Worm (Caenorhabditis elegans): ENCODE results near the gene madf-11.

ce11 chrIII:5552072-5552667, 51.1 kb downstream of the madf-11 start, which contains the start of gene F09F7.6:
- TF ChIP-seq nhr-25 (tag; optimal IDR thresholded peaks at IDR 0.05) (peak; percentile 79), nhr-12 (tag; optimal IDR thresholded peaks at IDR 0.05) (no peak), unc-62 (GFP tag; optimal IDR thresholded peaks at IDR 0.05) (no peak), R02D3.7 (tag; optimal IDR thresholded peaks at IDR 0.05) (no peak), snpc-4 (tag; optimal IDR thresholded peaks at IDR 0.05) (no peak), lin-13 (GFP tag; optimal IDR thresholded peaks at IDR 0.05) (no peak), egl-27 (tag; optimal IDR thresholded peaks at IDR 0.05) (no peak), elt-3 (tag; optimal IDR thresholded peaks at IDR 0.05) (no peak), ama-1 (optimal IDR thresholded peaks at IDR 0.05) (peak; percentile 15), nhr-77 (tag; optimal IDR thresholded peaks at IDR 0.05) (no peak), ztf-11 (tag; optimal IDR thresholded peaks at IDR 0.05) (no peak), crh-2 (tag; optimal IDR thresholded peaks at IDR 0.05) (peak; percentile 78), ceh-16 (tag; optimal IDR thresholded peaks at IDR 0.05) (no peak), F13H6.1 (tag; optimal IDR thresholded peaks at IDR 0.05) (peak; percentile 75)

Data from whole organism, L2 larva.